Fruit fly (Drosophila melanogaster) whole organism, embryonic: ENCODE measurements around the gene CG42232.

Source experiments
- B-H1 ChIP-seq: fragments of 200-800 bp; sonication (Bioruptor generic); IDR thresholded peaks from 3 replicates; pipeline ENCODE4 v1.3.6; 2022; ENCODE audit warnings: missing biosample characterization, missing genetic modification characterization
- B-H2 ChIP-seq: fragments of 200-800 bp; sonication (Bioruptor generic); optimal IDR thresholded peaks from 2 replicates; lab custom pipeline; 2018; ENCODE audit warnings: missing biosample characterization, mild to moderate bottlenecking, missing genetic modification characterization
- Bdp1 ChIP-seq: fragments of 200-800 bp; sonication (Bioruptor generic); optimal IDR thresholded peaks from 3 replicates; lab custom pipeline; 2016; ENCODE audit warnings: missing biosample characterization, missing genetic modification characterization
- Bteb2 ChIP-seq: fragments of 200-800 bp; sonication (Bioruptor generic); optimal IDR thresholded peaks from 2 replicates; lab custom pipeline; 2016; ENCODE audit warnings: missing biosample characterization, missing genetic modification characterization
- CG10462 ChIP-seq: fragments of 200-800 bp; sonication (Bioruptor generic); optimal IDR thresholded peaks from 2 replicates; lab custom pipeline; 2016; ENCODE audit warnings: missing biosample characterization, missing genetic modification characterization
- CG13775 ChIP-seq: fragments of 200-800 bp; sonication (Bioruptor generic); optimal IDR thresholded peaks from 3 replicates; lab custom pipeline; 2017; ENCODE audit warnings: missing biosample characterization, mild to moderate bottlenecking, missing genetic modification characterization
- CG14441 ChIP-seq: fragments of 200-800 bp; sonication (Bioruptor generic); IDR thresholded peaks from 2 replicates; pipeline ENCODE4 v1.3.6; 2022; ENCODE audit warnings: missing biosample characterization, missing genetic modification characterization
- CG17361 ChIP-seq: fragments of 200-800 bp; sonication (Bioruptor generic); IDR thresholded peaks from 3 replicates; pipeline ENCODE4 v1.3.6; 2022; ENCODE audit warnings: missing biosample characterization, missing genetic modification characterization
- CG32767 ChIP-seq: fragments of 200-800 bp; sonication (Bioruptor generic); IDR thresholded peaks from 2 replicates; pipeline ENCODE4 v1.3.6; 2022; ENCODE audit warnings: missing biosample characterization, missing genetic modification characterization
- CG3726 ChIP-seq: fragments of 200-800 bp; sonication (Bioruptor generic); IDR thresholded peaks from 3 replicates; pipeline ENCODE4, ENCODE4 v1.3.6; 2022; ENCODE audit warnings: missing biosample characterization, missing genetic modification characterization
- CG4424 ChIP-seq: fragments of 200-800 bp; sonication (Bioruptor generic); optimal IDR thresholded peaks from 3 replicates; lab custom pipeline; 2016; ENCODE audit warnings: missing biosample characterization, missing genetic modification characterization
- CG4730 ChIP-seq: fragments of 200-800 bp; sonication (Bioruptor generic); IDR thresholded peaks from 2 replicates; pipeline ENCODE4 v1.3.6; 2022; ENCODE audit warnings: missing biosample characterization, missing genetic modification characterization
- CG6272 ChIP-seq: fragments of 200-800 bp; sonication (Bioruptor generic); IDR thresholded peaks from 2 replicates; pipeline ENCODE4 v1.3.6; 2022; ENCODE audit warnings: missing biosample characterization, missing genetic modification characterization
- CG6689 ChIP-seq: fragments of 200-800 bp; sonication (Bioruptor generic); IDR thresholded peaks from 2 replicates; pipeline ENCODE4 v1.3.6; 2022; ENCODE audit warnings: missing biosample characterization, missing genetic modification characterization
- CG6765 ChIP-seq: fragments of 200-800 bp; sonication (Bioruptor generic); optimal IDR thresholded peaks from 3 replicates; lab custom pipeline; 2017; ENCODE audit warnings: missing biosample characterization, mild to moderate bottlenecking, missing genetic modification characterization
- CG7357 ChIP-seq: fragments of 200-800 bp; sonication (Bioruptor generic); IDR thresholded peaks from 3 replicates; pipeline ENCODE4 v1.3.6; 2022; ENCODE audit warnings: missing biosample characterization, missing genetic modification characterization
- CG8924 ChIP-seq: fragments of 200-800 bp; optimal IDR thresholded peaks from 3 replicates; lab custom pipeline; 2019; ENCODE audit warnings: missing biosample characterization, mild to moderate bottlenecking, missing genetic modification characterization, moderate library complexity
- CG9797 ChIP-seq: fragments of 200-800 bp; sonication (Bioruptor generic); optimal IDR thresholded peaks from 3 replicates; lab custom pipeline; 2018; ENCODE audit warnings: missing biosample characterization, mild to moderate bottlenecking, missing genetic modification characterization
- CG9876 ChIP-seq: fragments of 200-800 bp; sonication (Bioruptor generic); optimal IDR thresholded peaks from 2 replicates; lab custom pipeline; 2016; ENCODE audit warnings: missing biosample characterization, missing genetic modification characterization
- D ChIP-seq, 2 experiments: fragments of 200-800 bp in 1 of 2; fragments of >200 bp in 1 of 2; sonication (Bioruptor generic) in 1 of 2; optimal IDR thresholded peaks; 2 replicates in 1 of 2; 3 replicates in 1 of 2; lab custom pipeline; 2017; ENCODE audit warnings: mild to moderate bottlenecking in 1 of 2, missing biosample characterization in 1 of 2, missing genetic modification characterization in 1 of 2, missing genetic modification reagents in 1 of 2
- Dad ChIP-seq: fragments of 200-800 bp; sonication (Bioruptor generic); optimal IDR thresholded peaks from 3 replicates; lab custom pipeline; 2016; ENCODE audit warnings: missing biosample characterization, missing genetic modification characterization
- Dp ChIP-seq: fragments of 200-800 bp; sonication (Bioruptor generic); optimal IDR thresholded peaks from 2 replicates; lab custom pipeline; 2018; ENCODE audit warnings: missing biosample characterization, mild to moderate bottlenecking, missing genetic modification characterization, moderate library complexity
- Ets97D ChIP-seq: fragments of 200-800 bp; sonication (Bioruptor generic); optimal IDR thresholded peaks from 3 replicates; lab custom pipeline; 2016; ENCODE audit warnings: missing biosample characterization, missing genetic modification characterization
- Gsc ChIP-seq: fragments of 200-800 bp; sonication (Bioruptor generic); IDR thresholded peaks from 2 replicates; pipeline ENCODE4 v1.3.6; 2022; ENCODE audit warnings: missing biosample characterization, missing genetic modification characterization
- Gug ChIP-seq: fragments of 200-800 bp; sonication (Bioruptor generic); IDR thresholded peaks from 4 replicates; pipeline ENCODE4 v1.3.6; 2022; ENCODE audit warnings: missing biosample characterization, missing genetic modification characterization
- Hr39 ChIP-seq: fragments of >200 bp; optimal IDR thresholded peaks from 2 replicates; lab custom pipeline; 2017
- NfI ChIP-seq: fragments of 200-800 bp; sonication (Bioruptor generic); optimal IDR thresholded peaks from 3 replicates; lab custom pipeline; 2018; ENCODE audit warnings: missing biosample characterization, mild to moderate bottlenecking, missing genetic modification characterization, moderate library complexity
- Opbp ChIP-seq: fragments of 200-800 bp; sonication (Bioruptor generic); IDR thresholded peaks from 3 replicates; pipeline ENCODE4 v1.3.6; 2022; ENCODE audit warnings: missing biosample characterization, missing genetic modification characterization; ENCODE audit not compliant: partially characterized antibody
- Ravus ChIP-seq: fragments of 200-800 bp; sonication (Bioruptor generic); IDR thresholded peaks from 2 replicates; pipeline ENCODE4 v1.3.6; 2022; ENCODE audit warnings: missing biosample characterization, missing genetic modification characterization
- Sox100B ChIP-seq: fragments of 200-800 bp; sonication (Bioruptor generic); optimal IDR thresholded peaks from 3 replicates; lab custom pipeline; 2018; ENCODE audit warnings: missing biosample characterization, mild to moderate bottlenecking, missing genetic modification characterization
- Xrp1 ChIP-seq: fragments of 200-800 bp; sonication (Bioruptor generic); IDR thresholded peaks from 2 replicates; pipeline ENCODE4 v1.3.6; 2022; ENCODE audit warnings: missing biosample characterization, missing genetic modification characterization
- YL-1 ChIP-seq: fragments of 200-800 bp; sonication (Bioruptor generic); optimal IDR thresholded peaks from 3 replicates; lab custom pipeline; 2017; ENCODE audit warnings: missing biosample characterization, mild to moderate bottlenecking, missing genetic modification characterization
- aop ChIP-seq: fragments of 200-800 bp; sonication (Bioruptor generic); IDR thresholded peaks from 2 replicates; pipeline ENCODE4 v1.3.6; 2022; ENCODE audit warnings: missing biosample characterization, missing genetic modification characterization
- bsh ChIP-seq, 2 experiments: fragments of 200-800 bp; sonication (Bioruptor generic); optimal IDR thresholded peaks; 2 replicates each; lab custom pipeline; 2017 to 2018; ENCODE audit warnings: mild to moderate bottlenecking in 2 of 2, missing biosample characterization in 2 of 2, missing genetic modification characterization in 2 of 2, moderate library complexity in 1 of 2
- cad ChIP-seq: fragments of >200 bp; optimal IDR thresholded peaks from 2 replicates; lab custom pipeline; 2017; ENCODE audit warnings: missing biosample characterization, missing genetic modification characterization
- dimm ChIP-seq: fragments of 200-800 bp; sonication (Bioruptor generic); IDR thresholded peaks from 2 replicates; pipeline ENCODE4 v1.3.6; 2022; ENCODE audit warnings: missing biosample characterization, missing genetic modification characterization
- dmrt99B ChIP-seq: fragments of 200-800 bp; sonication (Bioruptor generic); optimal IDR thresholded peaks from 2 replicates; lab custom pipeline; 2018; ENCODE audit warnings: missing biosample characterization, mild to moderate bottlenecking, missing genetic modification characterization, moderate library complexity
- en ChIP-seq: fragments of 200-800 bp; sonication (Bioruptor generic); optimal IDR thresholded peaks from 2 replicates; lab custom pipeline; 2016; ENCODE audit warnings: missing biosample characterization, missing genetic modification characterization
- kay ChIP-seq: fragments of 200-800 bp; sonication (Bioruptor generic); optimal IDR thresholded peaks from 2 replicates; lab custom pipeline; 2016; ENCODE audit warnings: missing biosample characterization, missing genetic modification characterization
- mam ChIP-seq: fragments of 200-800 bp; sonication (Bioruptor generic); optimal IDR thresholded peaks from 3 replicates; lab custom pipeline; 2016; ENCODE audit warnings: missing biosample characterization, missing genetic modification characterization
- nmo ChIP-seq: fragments of 200-800 bp; sonication (Bioruptor generic); optimal IDR thresholded peaks from 2 replicates; lab custom pipeline; 2018; ENCODE audit warnings: missing biosample characterization, mild to moderate bottlenecking, missing genetic modification characterization, moderate library complexity
- odd ChIP-seq: fragments of 200-800 bp; sonication (Bioruptor generic); optimal IDR thresholded peaks from 2 replicates; lab custom pipeline; 2017; ENCODE audit warnings: missing biosample characterization, mild to moderate bottlenecking, missing genetic modification characterization
- pb ChIP-seq: fragments of 200-800 bp; sonication (Bioruptor generic); optimal IDR thresholded peaks from 3 replicates; lab custom pipeline; 2016; ENCODE audit warnings: missing biosample characterization, missing genetic modification characterization
- prd ChIP-seq, 3 experiments: fragments of >200 bp in 2 of 3; fragments of 200-800 bp in 1 of 3; sonication (Bioruptor generic) in 1 of 3; optimal IDR thresholded peaks in 2 of 3; IDR thresholded peaks in 1 of 3; 2 replicates in 2 of 3; 3 replicates in 1 of 3; pipeline versions ENCODE4 v1.3.6 to Lab custom; 2017 to 2022; ENCODE audit warnings: missing biosample characterization in 1 of 3, missing genetic modification characterization in 1 of 3
- pum ChIP-seq: fragments of 200-800 bp; sonication (Bioruptor generic); optimal IDR thresholded peaks from 2 replicates; lab custom pipeline; 2016; ENCODE audit warnings: missing biosample characterization, missing genetic modification characterization
- pzg ChIP-seq: fragments of 200-800 bp; sonication (Bioruptor generic); optimal IDR thresholded peaks from 3 replicates; lab custom pipeline; 2018; ENCODE audit warnings: missing biosample characterization, mild to moderate bottlenecking, missing genetic modification characterization, moderate library complexity
- repo ChIP-seq: fragments of 200-800 bp; sonication (Bioruptor generic); optimal IDR thresholded peaks from 2 replicates; lab custom pipeline; 2016; ENCODE audit warnings: missing biosample characterization, missing genetic modification characterization
- sim ChIP-seq: fragments of 200-800 bp; sonication (Bioruptor generic); IDR thresholded peaks from 2 replicates; pipeline ENCODE4 v1.3.6; 2022; ENCODE audit warnings: missing biosample characterization, missing genetic modification characterization
- sisA ChIP-seq: fragments of 200-800 bp; sonication (Bioruptor generic); IDR thresholded peaks from 2 replicates; pipeline ENCODE4 v1.3.6; 2022; ENCODE audit warnings: missing biosample characterization, missing genetic modification characterization
- trh ChIP-seq: fragments of 200-800 bp; sonication (Bioruptor generic); optimal IDR thresholded peaks from 2 replicates; lab custom pipeline; 2016; ENCODE audit warnings: missing biosample characterization, missing genetic modification characterization
- zen ChIP-seq: fragments of 200-800 bp; sonication (Bioruptor generic); optimal IDR thresholded peaks from 3 replicates; lab custom pipeline; 2018; ENCODE audit warnings: missing biosample characterization, mild to moderate bottlenecking, missing genetic modification characterization, moderate library complexity

Gene CG42232

DNA sequence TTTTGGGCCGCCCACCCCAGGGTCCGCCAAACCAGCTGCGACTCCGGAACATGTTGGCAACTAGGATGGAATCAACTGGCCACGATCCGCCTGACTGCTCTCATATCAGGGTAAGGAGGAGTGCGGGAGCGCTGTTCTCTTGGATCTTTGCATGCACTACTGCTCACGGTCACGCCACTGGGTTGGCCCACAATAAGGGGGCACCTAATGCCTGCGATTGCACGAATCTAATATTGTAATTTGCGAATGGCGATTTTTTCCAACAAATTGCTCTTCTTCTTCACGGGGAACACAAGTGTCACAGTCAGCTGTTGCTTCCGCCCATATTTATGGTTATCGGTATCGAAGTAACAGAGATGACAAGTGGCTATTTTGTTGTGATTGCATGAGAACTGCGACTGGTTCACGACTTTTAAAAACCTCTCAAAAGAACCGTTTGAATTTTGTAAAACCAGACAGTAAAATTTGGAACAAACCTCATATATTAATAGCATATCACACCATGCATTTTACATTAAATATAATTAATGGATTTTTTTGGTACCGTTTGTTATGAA lies 28.0 kb downstream of the CG42232 start, which contains the start of gene ema (continued):
- TF ChIP-seq aop (GFP tag; lab: Robert Waterston, UW) (no peak), Opbp (GFP tag; lab: Robert Waterston, UW) (peak; percentile 39; the same call in 1 of the 3 replicates), sisA (GFP tag; lab: Robert Waterston, UW) (no peak), CG17361 (GFP tag; lab: Robert Waterston, UW) (peak; percentile 17; the same call in 1 of the 3 replicates), CG4424 (peak; percentile 6), zen (tag; lab: Kevin White, UChicago) (no peak), CG3726 (no peak), B-H1 (GFP tag; lab: Robert Waterston, UW) (no peak), en (no peak), prd (optimal IDR thresholded peaks at IDR 0.05; lab: Kevin White, UChicago) (no peak), prd (GFP tag; IDR thresholded peaks at IDR 0.05; lab: Robert Waterston, UW) (peak; percentile 18; the same call in 1 of the 3 replicates), CG6272 (GFP tag; lab: Robert Waterston, UW) (0 out of 2 replicates have a peak, but pooled peaks have one; percentile 9), dmrt99B (no peak), CG9876 (no peak), pb (no peak), CG32767 (GFP tag; lab: Robert Waterston, UW) (no peak), CG13775 (no peak), odd (no peak), CG10462 (GFP tag; lab: Kevin White, UChicago) (no peak), Gsc (GFP tag; lab: Robert Waterston, UW) (no peak), Sox100B (GFP tag; lab: Kevin White, UChicago) (no peak), CG4730 (GFP tag; lab: Robert Waterston, UW) (no peak), Bteb2 (no peak), YL-1 (GFP tag; lab: Kevin White, UChicago) (peak; percentile 80), trh (GFP tag; lab: Kevin White, UChicago) (no peak), Dad (GFP tag; lab: Kevin White, UChicago) (no peak), CG14441 (GFP tag; lab: Robert Waterston, UW) (no peak), NfI (GFP tag; lab: Kevin White, UChicago) (peak; percentile 11), bsh (GFP tag; optimal IDR thresholded peaks at IDR 0.05; lab: Kevin White, UChicago) (no peak), CG6765 (GFP tag; lab: Kevin White, UChicago) (peak; percentile 5), mam (GFP tag; lab: Kevin White, UChicago) (peak; percentile 35), D (optimal IDR thresholded peaks at IDR 0.05; lab: Kevin White, UChicago) (no peak), D (GFP tag; optimal IDR thresholded peaks at IDR 0.05; lab: Kevin White, UChicago) (no peak), Bdp1 (no peak), dimm (no peak), cad (GFP tag; lab: Kevin White, UChicago) (no peak), CG6689 (no peak), pum (GFP tag; lab: Kevin White, UChicago) (no peak), pzg (GFP tag; lab: Kevin White, UChicago) (peak; percentile 66), Ets97D (peak; percentile 38), Gug (GFP tag; lab: Robert Waterston, UW) (no peak), Hr39 (lab: Kevin White, UChicago) (no peak), Xrp1 (GFP tag; lab: Robert Waterston, UW) (peak; percentile 28; the same call in 1 of the 2 replicates), B-H2 (GFP tag; lab: Kevin White, UChicago) (peak; percentile 25), repo (GFP tag; lab: Kevin White, UChicago) (no peak), CG7357 (GFP tag; lab: Robert Waterston, UW) (no peak), CG8924 (tag; lab: Kevin White, UChicago) (peak; percentile 36), Dp (GFP tag; lab: Kevin White, UChicago) (peak; percentile 36), CG9797 (GFP tag; lab: Kevin White, UChicago) (no peak), sim (GFP tag; lab: Robert Waterston, UW) (no peak), kay (no peak), nmo (GFP tag; lab: Kevin White, UChicago) (peak; percentile 28), Ravus (no peak)
